Fruit fly (Drosophila melanogaster) whole organism, embryonic: ENCODE measurements around the gene inaF-B.

Source experiments
- ATbp ChIP-seq: fragments of 200-800 bp; sonication (Bioruptor generic); optimal IDR thresholded peaks from 2 replicates; lab custom pipeline; 2017; ENCODE audit warnings: missing biosample characterization, mild to moderate bottlenecking, missing genetic modification characterization, missing genetic modification reagents
- Abd-B ChIP-seq: fragments of 200-800 bp; sonication (Bioruptor generic); optimal IDR thresholded peaks from 2 replicates; lab custom pipeline; 2018; ENCODE audit warnings: missing biosample characterization, mild to moderate bottlenecking, missing genetic modification characterization, moderate library complexity
- Atf-2 ChIP-seq: fragments of 200-800 bp; sonication (Bioruptor generic); optimal IDR thresholded peaks from 2 replicates; lab custom pipeline; 2016; ENCODE audit warnings: missing biosample characterization, missing genetic modification characterization
- CG10267 ChIP-seq: fragments of 200-800 bp; sonication (Bioruptor generic); optimal IDR thresholded peaks from 2 replicates; lab custom pipeline; 2018; ENCODE audit warnings: missing biosample characterization, mild to moderate bottlenecking, missing genetic modification characterization, moderate library complexity
- CG10654 ChIP-seq: fragments of 200-800 bp; sonication (Bioruptor generic); optimal IDR thresholded peaks from 2 replicates; lab custom pipeline; 2016; ENCODE audit warnings: missing biosample characterization, missing genetic modification characterization
- CG12659 ChIP-seq: fragments of 200-800 bp; sonication (Bioruptor generic); optimal IDR thresholded peaks from 3 replicates; lab custom pipeline; 2017; ENCODE audit warnings: mild to moderate bottlenecking, missing biosample characterization, missing genetic modification reagents, missing genetic modification characterization
- CG14965 ChIP-seq: fragments of 200-800 bp; sonication (Bioruptor generic); optimal IDR thresholded peaks from 2 replicates; lab custom pipeline; 2016; ENCODE audit warnings: missing biosample characterization, missing genetic modification characterization, borderline replicate concordance
- CG15269 ChIP-seq: fragments of 200-800 bp; sonication (Bioruptor generic); optimal IDR thresholded peaks from 2 replicates; lab custom pipeline; 2018; ENCODE audit warnings: missing biosample characterization, mild to moderate bottlenecking, missing genetic modification characterization, moderate library complexity
- CG18476 ChIP-seq: fragments of 200-800 bp; sonication (Bioruptor generic); optimal IDR thresholded peaks from 2 replicates; lab custom pipeline; 2016; ENCODE audit warnings: missing biosample characterization, mild to moderate bottlenecking, missing genetic modification characterization
- CG2712 ChIP-seq: fragments of 200-800 bp; optimal IDR thresholded peaks from 3 replicates; lab custom pipeline; 2019; ENCODE audit warnings: missing biosample characterization, mild to moderate bottlenecking, missing genetic modification characterization, moderate library complexity
- CG32532 ChIP-seq: fragments of 200-800 bp; sonication (Bioruptor generic); IDR thresholded peaks from 2 replicates; pipeline ENCODE4 v1.3.6; 2022; ENCODE audit warnings: missing biosample characterization, missing genetic modification characterization
- CG3407 ChIP-seq: fragments of 200-800 bp; sonication (Bioruptor generic); optimal IDR thresholded peaks from 2 replicates; lab custom pipeline; 2018; ENCODE audit warnings: missing biosample characterization, mild to moderate bottlenecking, missing genetic modification characterization
- CG34422 ChIP-seq: fragments of 200-800 bp; sonication (Bioruptor generic); IDR thresholded peaks from 3 replicates; pipeline ENCODE4 v1.3.6; 2022; ENCODE audit warnings: missing biosample characterization, missing genetic modification characterization
- CG4424 ChIP-seq: fragments of 200-800 bp; sonication (Bioruptor generic); optimal IDR thresholded peaks from 3 replicates; lab custom pipeline; 2016; ENCODE audit warnings: missing biosample characterization, missing genetic modification characterization
- CG6654 ChIP-seq: fragments of 200-800 bp; sonication (Bioruptor generic); optimal IDR thresholded peaks from 2 replicates; lab custom pipeline; 2017; ENCODE audit warnings: missing biosample characterization, mild to moderate bottlenecking, missing genetic modification characterization
- CG7556 ChIP-seq: fragments of 200-800 bp; sonication (Bioruptor generic); optimal IDR thresholded peaks from 2 replicates; lab custom pipeline; 2017; ENCODE audit warnings: missing biosample characterization, mild to moderate bottlenecking, missing genetic modification characterization
- CG7786 ChIP-seq: fragments of 200-800 bp; sonication (Bioruptor generic); optimal IDR thresholded peaks from 2 replicates; lab custom pipeline; 2016; ENCODE audit warnings: missing biosample characterization, missing genetic modification characterization
- CG7963 ChIP-seq: fragments of 200-800 bp; sonication (Bioruptor generic); IDR thresholded peaks from 3 replicates; pipeline ENCODE4 v1.3.6; 2022; ENCODE audit warnings: missing biosample characterization, missing genetic modification characterization; ENCODE audit not compliant: partially characterized antibody
- CG9932 ChIP-seq: fragments of 200-800 bp; sonication (Bioruptor generic); IDR thresholded peaks from 2 replicates; pipeline ENCODE4 v1.3.6; 2022; ENCODE audit warnings: missing biosample characterization, missing genetic modification characterization
- CHES-1-like ChIP-seq: fragments of 200-800 bp; sonication (Bioruptor generic); optimal IDR thresholded peaks from 2 replicates; lab custom pipeline; 2016; ENCODE audit warnings: missing biosample characterization, missing genetic modification characterization
- CoRest ChIP-seq: fragments of 200-800 bp; sonication (Bioruptor generic); optimal IDR thresholded peaks from 3 replicates; lab custom pipeline; 2018; ENCODE audit warnings: missing biosample characterization, mild to moderate bottlenecking, missing genetic modification characterization, moderate library complexity
- CrebB ChIP-seq: fragments of 200-800 bp; sonication (Bioruptor generic); optimal IDR thresholded peaks from 3 replicates; lab custom pipeline; 2018; ENCODE audit warnings: missing biosample characterization, mild to moderate bottlenecking, missing genetic modification characterization
- D19A ChIP-seq: fragments of 200-800 bp; optimal IDR thresholded peaks from 3 replicates; lab custom pipeline; 2019; ENCODE audit warnings: missing biosample characterization, mild to moderate bottlenecking, missing genetic modification characterization, moderate library complexity
- Deaf1 ChIP-seq: fragments of 200-800 bp; optimal IDR thresholded peaks from 3 replicates; lab custom pipeline; 2019; ENCODE audit warnings: missing biosample characterization, mild to moderate bottlenecking, missing genetic modification characterization, moderate library complexity
- Doc2 ChIP-seq: fragments of 200-800 bp; sonication (Bioruptor generic); IDR thresholded peaks from 2 replicates; pipeline ENCODE4 v1.3.6; 2022; ENCODE audit warnings: missing biosample characterization, missing genetic modification characterization
- Fer2 ChIP-seq: fragments of 200-800 bp; sonication (Bioruptor generic); optimal IDR thresholded peaks from 2 replicates; lab custom pipeline; 2018; ENCODE audit warnings: missing biosample characterization, mild to moderate bottlenecking, missing genetic modification characterization, moderate library complexity
- Hey ChIP-seq: fragments of 200-800 bp; sonication (Bioruptor generic); optimal IDR thresholded peaks from 3 replicates; lab custom pipeline; 2018; ENCODE audit warnings: missing biosample characterization, mild to moderate bottlenecking, missing genetic modification characterization
- Hmr ChIP-seq: fragments of 200-800 bp; sonication (Bioruptor generic); optimal IDR thresholded peaks from 3 replicates; lab custom pipeline; 2017; ENCODE audit warnings: mild to moderate bottlenecking, missing biosample characterization, missing genetic modification reagents, missing genetic modification characterization
- Hr39 ChIP-seq: fragments of >200 bp; optimal IDR thresholded peaks from 2 replicates; lab custom pipeline; 2017
- Scr ChIP-seq: fragments of 200-800 bp; sonication (Bioruptor generic); IDR thresholded peaks from 2 replicates; pipeline ENCODE4 v1.3.6; 2022; ENCODE audit warnings: missing biosample characterization, missing genetic modification characterization; ENCODE audit not compliant: partially characterized antibody
- Taf1 ChIP-seq: fragments of 200-800 bp; sonication (Bioruptor generic); IDR thresholded peaks from 2 replicates; pipeline ENCODE4 v1.3.6; 2022; ENCODE audit warnings: missing biosample characterization, missing genetic modification characterization
- al ChIP-seq: fragments of 200-800 bp; sonication (Bioruptor generic); IDR thresholded peaks from 2 replicates; pipeline ENCODE4 v1.3.6; 2022; ENCODE audit warnings: missing biosample characterization, missing genetic modification characterization
- amos ChIP-seq: fragments of 200-800 bp; sonication (Bioruptor generic); IDR thresholded peaks from 2 replicates; pipeline ENCODE4 v1.3.6; 2022; ENCODE audit warnings: missing biosample characterization, missing genetic modification characterization; ENCODE audit not compliant: partially characterized antibody
- aop ChIP-seq: fragments of 200-800 bp; sonication (Bioruptor generic); IDR thresholded peaks from 2 replicates; pipeline ENCODE4 v1.3.6; 2022; ENCODE audit warnings: missing biosample characterization, missing genetic modification characterization
- bsh ChIP-seq, 2 experiments: fragments of 200-800 bp; sonication (Bioruptor generic); optimal IDR thresholded peaks; 2 replicates each; lab custom pipeline; 2017 to 2018; ENCODE audit warnings: mild to moderate bottlenecking in 2 of 2, missing biosample characterization in 2 of 2, missing genetic modification characterization in 2 of 2, moderate library complexity in 1 of 2
- chn ChIP-seq: fragments of 200-800 bp; sonication (Bioruptor generic); optimal IDR thresholded peaks from 2 replicates; lab custom pipeline; 2016; ENCODE audit warnings: missing biosample characterization, missing genetic modification characterization
- ftz-f1 ChIP-seq: fragments of 200-800 bp; sonication (Bioruptor generic); optimal IDR thresholded peaks from 2 replicates; lab custom pipeline; 2016; ENCODE audit warnings: missing biosample characterization, missing genetic modification characterization
- gcm ChIP-seq: fragments of 200-800 bp; sonication (Bioruptor generic); optimal IDR thresholded peaks from 2 replicates; lab custom pipeline; 2019; ENCODE audit warnings: missing biosample characterization, mild to moderate bottlenecking, missing genetic modification characterization, moderate library complexity
- gfzf ChIP-seq: fragments of 200-800 bp; sonication (Bioruptor generic); optimal IDR thresholded peaks from 2 replicates; lab custom pipeline; 2016; ENCODE audit warnings: missing biosample characterization, mild to moderate bottlenecking, missing genetic modification characterization, moderate library complexity
- jing ChIP-seq: fragments of 200-800 bp; sonication (Bioruptor generic); optimal IDR thresholded peaks from 2 replicates; lab custom pipeline; 2018; ENCODE audit warnings: missing biosample characterization, mild to moderate bottlenecking, missing genetic modification characterization
- mld ChIP-seq: fragments of 200-800 bp; sonication (Bioruptor generic); IDR thresholded peaks from 3 replicates; pipeline ENCODE4 v1.3.6; 2022; ENCODE audit warnings: missing biosample characterization, missing genetic modification characterization; ENCODE audit not compliant: partially characterized antibody
- pzg ChIP-seq: fragments of 200-800 bp; sonication (Bioruptor generic); optimal IDR thresholded peaks from 3 replicates; lab custom pipeline; 2018; ENCODE audit warnings: missing biosample characterization, mild to moderate bottlenecking, missing genetic modification characterization, moderate library complexity
- ranshi ChIP-seq: fragments of 200-800 bp; sonication (Bioruptor generic); IDR thresholded peaks from 2 replicates; pipeline ENCODE4 v1.3.6; 2022; ENCODE audit warnings: missing biosample characterization, missing genetic modification characterization
- scrt ChIP-seq: fragments of 200-800 bp; sonication (Bioruptor generic); optimal IDR thresholded peaks from 2 replicates; lab custom pipeline; 2018; ENCODE audit warnings: missing biosample characterization, mild to moderate bottlenecking, missing genetic modification characterization, moderate library complexity
- tin ChIP-seq: fragments of 200-800 bp; sonication (Bioruptor generic); optimal IDR thresholded peaks from 3 replicates; lab custom pipeline; 2016; ENCODE audit warnings: missing biosample characterization, missing genetic modification characterization
- tup ChIP-seq: fragments of 200-800 bp; sonication (Bioruptor generic); optimal IDR thresholded peaks from 2 replicates; lab custom pipeline; 2016; ENCODE audit warnings: missing biosample characterization, mild to moderate bottlenecking, missing genetic modification characterization, moderate library complexity
- unc-4 ChIP-seq: fragments of 200-800 bp; sonication (Bioruptor generic); IDR thresholded peaks from 2 replicates; pipeline ENCODE4 v1.3.6; 2022; ENCODE audit warnings: missing biosample characterization, missing genetic modification characterization; ENCODE audit not compliant: partially characterized antibody
- zen ChIP-seq: fragments of 200-800 bp; sonication (Bioruptor generic); optimal IDR thresholded peaks from 3 replicates; lab custom pipeline; 2018; ENCODE audit warnings: missing biosample characterization, mild to moderate bottlenecking, missing genetic modification characterization, moderate library complexity

inaF-B gene

DNA sequence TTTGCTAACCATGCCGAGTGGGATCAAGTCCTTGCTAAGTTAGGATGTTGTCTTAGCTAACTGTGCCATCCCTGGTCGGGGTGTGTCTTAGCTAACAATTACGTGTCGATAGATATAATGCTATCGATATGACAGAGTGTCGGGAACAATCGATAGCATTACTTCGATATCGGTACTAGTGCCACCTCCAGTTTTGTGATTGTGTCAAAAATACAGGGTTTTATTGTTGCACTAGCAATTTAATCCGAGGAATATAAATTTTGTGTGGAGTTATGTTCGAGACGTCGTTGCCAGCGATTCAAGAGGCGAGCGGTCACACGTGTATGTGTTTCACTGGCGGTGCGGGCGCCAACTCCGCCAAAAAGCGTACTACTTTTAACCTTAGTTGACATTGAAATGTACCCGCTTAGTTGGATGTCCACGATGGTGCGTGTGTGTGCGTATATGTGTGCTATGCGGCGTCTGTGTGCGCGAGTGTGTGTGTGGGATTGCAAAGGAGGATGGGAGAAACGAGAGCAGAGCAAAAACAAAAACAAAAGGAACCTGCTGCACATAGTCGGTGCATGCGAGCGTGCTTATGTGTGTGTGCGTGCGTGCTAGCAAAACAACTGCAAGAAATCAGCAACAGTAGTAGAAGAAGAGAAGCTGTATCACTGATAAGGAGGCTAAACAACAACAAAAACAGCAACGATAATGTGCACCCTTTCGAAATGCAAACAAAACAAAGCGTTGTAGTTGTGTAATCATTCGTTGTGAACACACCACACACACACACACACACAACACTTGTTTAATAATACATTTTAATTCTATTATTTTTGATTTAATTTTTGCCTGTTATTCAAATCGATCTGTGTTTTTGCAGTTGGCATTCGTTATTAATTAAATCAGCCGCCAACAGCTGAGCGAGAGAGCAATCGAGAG, 37.3 kb downstream of the inaF-B start, which contains the start of gene PhKgamma (continued):
- no peak for TF ChIP-seq Deaf1
- no peak for TF ChIP-seq Atf-2
- TF ChIP-seq gcm (GFP tag; lab: Kevin White, UChicago), result peak; percentile 55
- TF ChIP-seq amos (GFP tag; lab: Robert Waterston, UW), result peak; percentile 97
- TF ChIP-seq Abd-B (GFP tag; lab: Kevin White, UChicago), result no peak
- no peak for TF ChIP-seq Hey (tag; lab: Kevin White, UChicago)
- TF ChIP-seq CG4424, result peak; percentile 16
- TF ChIP-seq zen (tag; lab: Kevin White, UChicago), result peak; percentile 79
- TF ChIP-seq jing (GFP tag; lab: Kevin White, UChicago), result no peak
- TF ChIP-seq Doc2, result no peak
- TF ChIP-seq CG9932, result no peak; the same call in 1 of the 2 replicates
- TF ChIP-seq CG15269 (tag; lab: Kevin White, UChicago), result no peak
- peak; percentile 92 for TF ChIP-seq unc-4 (GFP tag; lab: Robert Waterston, UW)
- no peak for TF ChIP-seq CG7786 (GFP tag; lab: Kevin White, UChicago)
- TF ChIP-seq mld, result peak; percentile 83
- peak; percentile 41; the same call in 1 of the 2 replicates for TF ChIP-seq CG32532
- TF ChIP-seq Hmr, result no peak
- TF ChIP-seq CG14965, result no peak
- peak; percentile 99 for TF ChIP-seq pzg
- TF ChIP-seq tin (GFP tag; lab: Kevin White, UChicago), result no peak
- no peak for TF ChIP-seq scrt (GFP tag; lab: Kevin White, UChicago)
- no peak for TF ChIP-seq tup (GFP tag; lab: Kevin White, UChicago)
- no peak for TF ChIP-seq CG3407
- no peak for TF ChIP-seq chn (GFP tag; lab: Kevin White, UChicago)
- peak; percentile 87 for TF ChIP-seq ftz-f1 (GFP tag; lab: Kevin White, UChicago)
- TF ChIP-seq Taf1 (GFP tag; lab: Robert Waterston, UW), result no peak
- no peak for TF ChIP-seq al (GFP tag; lab: Robert Waterston, UW)
- TF ChIP-seq Scr (GFP tag; lab: Robert Waterston, UW), result peak; percentile 89
- no peak for TF ChIP-seq CG34422 (GFP tag; lab: Robert Waterston, UW)
- TF ChIP-seq CG6654 (GFP tag; lab: Kevin White, UChicago), result no peak
- peak; percentile 64 for TF ChIP-seq CG10267 (tag; lab: Kevin White, UChicago)
- peak; percentile 9 for TF ChIP-seq CG7556
- no peak for TF ChIP-seq ranshi (GFP tag; lab: Robert Waterston, UW)
- TF ChIP-seq CoRest, result peak; percentile 29
- TF ChIP-seq CG7963 (GFP tag; lab: Robert Waterston, UW), result peak; percentile 92
- no peak for TF ChIP-seq CG10654 (GFP tag; lab: Kevin White, UChicago)
- TF ChIP-seq CG18476 (GFP tag; lab: Kevin White, UChicago), result no peak
- no peak for TF ChIP-seq Hr39
- no peak for TF ChIP-seq aop (GFP tag; lab: Robert Waterston, UW)
- peak; percentile 56 for TF ChIP-seq CHES-1-like (GFP tag; lab: Kevin White, UChicago)
- peak; percentile 16 for TF ChIP-seq CrebB (tag; lab: Kevin White, UChicago)
- TF ChIP-seq ATbp (GFP tag; lab: Kevin White, UChicago), result no peak
- no peak for TF ChIP-seq D19A (tag; lab: Kevin White, UChicago)
- TF ChIP-seq Fer2 (tag; lab: Kevin White, UChicago), result no peak
- peak; percentile 15 to 56 for TF ChIP-seq bsh (GFP tag; optimal IDR thresholded peaks at IDR 0.05; lab: Kevin White, UChicago)
- peak; percentile 43 for TF ChIP-seq CG2712
- peak; percentile 69 for TF ChIP-seq gfzf (GFP tag; lab: Kevin White, UChicago)
- peak; percentile 74 for TF ChIP-seq CG12659 (GFP tag; lab: Kevin White, UChicago)
